Worm (Caenorhabditis elegans): Measurements from ENCODE around the gene ZK1058.9.

ZK1058.9 gene

DNA sequence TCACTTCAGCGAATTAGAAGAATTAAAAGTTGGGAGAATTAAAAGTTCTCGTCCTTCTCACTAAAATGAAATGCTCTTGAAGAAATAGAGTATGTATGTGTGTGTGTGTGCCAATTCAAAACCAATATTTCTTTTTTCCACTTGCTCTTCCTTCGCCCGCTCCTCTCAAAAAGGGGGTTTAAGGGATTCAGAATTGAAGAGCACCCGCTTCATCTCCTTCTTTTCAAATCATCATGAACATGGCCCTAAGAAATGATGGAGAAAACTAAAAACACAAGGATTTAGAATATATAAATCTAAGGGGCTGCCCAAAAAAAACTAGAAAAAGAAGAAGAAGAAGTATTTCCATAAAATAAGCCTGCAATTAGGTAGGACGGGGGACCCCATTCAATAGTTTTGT, 43.1 kb upstream of the ZK1058.9 start:
- no peak for TF ChIP-seq mcd-1 (GFP tag; IDR thresholded peaks at IDR 0.05)
- no peak for TF ChIP-seq ztf-6 (GFP tag; IDR thresholded peaks at IDR 0.05)
- TF ChIP-seq K12H6.12 (tag; optimal IDR thresholded peaks at IDR 0.05), result no peak
- no peak for TF ChIP-seq F39B2.1 (GFP tag; IDR thresholded peaks at IDR 0.05)
- no peak for TF ChIP-seq F37B4.10 (GFP tag; IDR thresholded peaks at IDR 0.05)
- TF ChIP-seq nhr-120 (GFP tag; IDR thresholded peaks at IDR 0.05), result no peak
- TF ChIP-seq ceh-100 (GFP tag; IDR thresholded peaks at IDR 0.05), result no peak
- no peak for TF ChIP-seq cebp-1 (GFP tag; IDR thresholded peaks at IDR 0.05)
- TF ChIP-seq cebp-1 (tag; optimal IDR thresholded peaks at IDR 0.05), result no peak
- TF ChIP-seq madf-3 (GFP tag; IDR thresholded peaks at IDR 0.05), result no peak
- no peak for TF ChIP-seq zfh-2 (GFP tag; conservative IDR thresholded peaks at IDR 0.05)
- TF ChIP-seq Y53G8AR.9 (GFP tag; conservative IDR thresholded peaks at IDR 0.05), result no peak
- no peak for TF ChIP-seq lir-1 (GFP tag; conservative IDR thresholded peaks at IDR 0.05)
- TF ChIP-seq ztf-18 (tag; optimal IDR thresholded peaks at IDR 0.05), result no peak
- TF ChIP-seq Y95B8A.8 (GFP tag; IDR thresholded peaks at IDR 0.05), result no peak
- TF ChIP-seq rpc-1 (optimal IDR thresholded peaks at IDR 0.05), result no peak
- no peak for TF ChIP-seq rpc-1 (tag; optimal IDR thresholded peaks at IDR 0.05)
- TF ChIP-seq F55B11.4 (tag; optimal IDR thresholded peaks at IDR 0.05; ENCODE audit: borderline replicate concordance, insufficient read depth), result no peak
- no peak for TF ChIP-seq hmg-1.2 (GFP tag; IDR thresholded peaks at IDR 0.05)
- no peak for TF ChIP-seq F33H1.4 (GFP tag; IDR thresholded peaks at IDR 0.05)
- TF ChIP-seq T07F8.4 (tag; optimal IDR thresholded peaks at IDR 0.05), result no peak

DNA sequence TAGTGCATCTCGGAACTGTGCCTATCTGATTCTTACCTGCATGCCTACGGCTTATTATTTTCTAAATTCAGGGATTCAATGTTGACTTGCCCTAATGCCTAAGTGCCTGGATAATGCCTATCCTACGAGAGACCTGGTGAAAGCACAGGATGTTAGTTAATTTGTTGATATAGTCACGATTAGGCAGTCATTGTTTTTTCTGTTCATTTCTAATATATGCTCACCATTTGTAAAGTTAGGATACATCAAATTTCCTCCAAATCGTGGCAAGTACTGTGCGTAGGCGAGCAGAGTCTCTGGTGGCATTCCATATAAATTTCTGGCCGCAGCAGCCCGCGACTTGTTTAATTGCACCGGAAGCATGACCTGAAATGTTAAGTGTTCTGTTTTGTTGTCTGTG, 40.1 kb upstream of the ZK1058.9 start:
- TF ChIP-seq B0035.1 (tag; optimal IDR thresholded peaks at IDR 0.05), result no peak
- TF ChIP-seq snpc-1.1 (tag; optimal IDR thresholded peaks at IDR 0.05; ENCODE audit: insufficient read depth), result no peak
- TF ChIP-seq lsl-1 (GFP tag; optimal IDR thresholded peaks at IDR 0.05), result no peak
- TF ChIP-seq hmg-1.2 (GFP tag; IDR thresholded peaks at IDR 0.05), result no peak
- no peak for TF ChIP-seq gei-17 (GFP tag; optimal IDR thresholded peaks at IDR 0.05)
- no peak for TF ChIP-seq lag-1 (GFP tag; IDR thresholded peaks at IDR 0.05)
- TF ChIP-seq egl-44 (GFP tag; IDR thresholded peaks at IDR 0.05), result no peak
- no peak for TF ChIP-seq pbrm-1 (GFP tag; IDR thresholded peaks at IDR 0.05)
- TF ChIP-seq mel-28 (tag; optimal IDR thresholded peaks at IDR 0.05; ENCODE audit: borderline replicate concordance), result no peak
- no peak for TF ChIP-seq hrde-1 (tag; optimal IDR thresholded peaks at IDR 0.05; ENCODE audit: borderline replicate concordance)
- no peak for TF ChIP-seq zfh-2 (GFP tag; conservative IDR thresholded peaks at IDR 0.05)
- TF ChIP-seq lir-1 (GFP tag; conservative IDR thresholded peaks at IDR 0.05), result no peak
- no peak for TF ChIP-seq attf-6 (GFP tag; IDR thresholded peaks at IDR 0.05)

DNA sequence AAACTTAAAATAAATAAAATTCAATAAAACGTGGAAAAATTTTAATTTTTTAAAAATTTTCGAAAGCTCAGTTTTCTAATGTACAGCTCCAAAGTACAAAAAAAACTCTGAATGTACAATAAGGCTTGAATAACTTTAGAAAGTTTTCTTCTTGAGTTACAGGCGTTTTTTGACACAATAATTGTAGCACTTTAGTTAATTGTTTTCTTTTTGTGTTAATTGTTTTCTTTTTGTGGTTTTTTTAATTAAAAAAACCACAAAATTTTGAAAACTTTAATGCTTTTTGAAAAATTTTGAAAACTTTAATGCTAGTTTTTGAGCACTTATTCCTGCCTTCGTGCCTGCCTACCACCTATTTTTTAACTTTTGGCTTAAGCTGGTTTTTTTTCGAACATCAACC, 38.2 kb upstream of the ZK1058.9 start, which contains the start of gene R10E9.2:
TSS of gene R10E9.2 (minus strand) at position 101 of the 400 bp plus-strand sequence.
- TF ChIP-seq madf-3 (GFP tag; IDR thresholded peaks at IDR 0.05) (no peak), him-1 (tag; optimal IDR thresholded peaks at IDR 0.05) (no peak), nhr-80 (tag; optimal IDR thresholded peaks at IDR 0.05) (no peak), K12H6.12 (tag; optimal IDR thresholded peaks at IDR 0.05) (no peak), F52B5.7 (tag; optimal IDR thresholded peaks at IDR 0.05) (no peak), attf-6 (GFP tag; IDR thresholded peaks at IDR 0.05) (no peak), ceh-79 (tag; optimal IDR thresholded peaks at IDR 0.05) (no peak), hsf-1 (GFP tag; IDR thresholded peaks at IDR 0.05) (no peak), repo-1 (tag; optimal IDR thresholded peaks at IDR 0.05) (no peak), hrde-1 (tag; optimal IDR thresholded peaks at IDR 0.05; ENCODE audit: borderline replicate concordance) (no peak), mel-28 (tag; optimal IDR thresholded peaks at IDR 0.05; ENCODE audit: borderline replicate concordance) (no peak), C06A6.2 (GFP tag; conservative IDR thresholded peaks at IDR 0.05) (no peak), ztf-3 (GFP tag; optimal IDR thresholded peaks at IDR 0.05) (no peak), nfya-2 (GFP tag; IDR thresholded peaks at IDR 0.05) (no peak), bed-1 (GFP tag; IDR thresholded peaks at IDR 0.05) (no peak), lin-26 (GFP tag; IDR thresholded peaks at IDR 0.05) (no peak), athp-1 (tag; optimal IDR thresholded peaks at IDR 0.05) (no peak), Y79H2A.3 (GFP tag; conservative IDR thresholded peaks at IDR 0.05) (no peak)
